Worm (Caenorhabditis elegans): ENCODE measurements around the gene mak-1.

The mak-1 gene

DNA sequence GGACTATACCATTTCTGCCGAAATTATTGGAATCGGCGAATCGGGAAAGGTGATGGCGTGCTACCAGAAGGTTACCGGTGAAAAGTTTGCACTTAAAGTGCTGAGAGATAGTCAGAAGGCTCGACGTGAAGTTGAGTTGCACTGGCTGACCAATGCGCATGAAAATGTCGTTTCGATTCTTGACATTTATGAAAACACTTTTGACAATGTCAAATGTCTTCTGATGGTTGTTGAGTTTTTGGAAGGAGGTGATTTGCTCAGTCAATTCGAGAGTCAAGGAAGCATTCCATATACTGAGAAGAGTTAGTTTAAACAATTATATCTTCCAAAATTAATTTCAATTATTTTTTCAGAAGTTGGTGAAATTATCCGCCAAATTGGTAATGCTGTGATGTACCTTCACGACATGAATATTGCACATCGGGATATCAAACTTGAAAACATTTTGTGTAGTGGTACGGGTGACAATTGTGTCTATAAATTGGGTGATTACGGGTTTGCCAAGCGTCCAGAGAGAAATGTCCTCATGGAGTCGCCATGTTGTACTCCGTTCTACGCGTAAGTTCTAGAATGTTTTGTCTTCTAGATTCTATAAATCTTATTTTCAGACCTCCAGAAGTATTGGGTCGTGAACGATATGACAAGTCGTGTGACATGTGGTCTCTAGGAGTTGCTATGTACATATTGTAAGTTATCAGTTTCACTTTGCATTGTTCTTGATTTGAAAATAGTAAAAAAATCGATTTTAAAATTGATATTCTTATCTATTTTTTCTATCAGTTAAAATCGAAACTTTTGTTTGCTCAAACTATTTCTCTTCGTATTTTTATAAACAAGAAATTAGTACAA, 1.8 kb downstream of the mak-1 start (continued):
- no peak; the same call in 1 of the 2 replicates for TF ChIP-seq hmg-20 (GFP tag; IDR thresholded peaks at IDR 0.05)
- no peak for TF ChIP-seq bed-2 (GFP tag; IDR thresholded peaks at IDR 0.05)
- no peak for TF ChIP-seq gei-17 (GFP tag; optimal IDR thresholded peaks at IDR 0.05)
- TF ChIP-seq ZK185.1 (tag; optimal IDR thresholded peaks at IDR 0.05; ENCODE audit: poor library complexity, severe bottlenecking): peak; percentile 26
- TF ChIP-seq lin-26 (GFP tag; IDR thresholded peaks at IDR 0.05): no peak
- no peak for TF ChIP-seq zim-3 (tag; optimal IDR thresholded peaks at IDR 0.05)
- peak; percentile 11; the same call in 1 of the 2 replicates for TF ChIP-seq C06A6.2 (GFP tag; conservative IDR thresholded peaks at IDR 0.05)
- no peak for TF ChIP-seq F49E8.2 (tag; optimal IDR thresholded peaks at IDR 0.05; ENCODE audit: insufficient read depth)
- TF ChIP-seq ets-4 (GFP tag; optimal IDR thresholded peaks at IDR 0.05): no peak
- TF ChIP-seq attf-3 (GFP tag; conservative IDR thresholded peaks at IDR 0.05): no peak
- TF ChIP-seq Y53F4B.3 (GFP tag; IDR thresholded peaks at IDR 0.05): no peak
- TF ChIP-seq nfyb-1 (GFP tag; IDR thresholded peaks at IDR 0.05): no peak
- TF ChIP-seq ceh-40 (GFP tag; IDR thresholded peaks at IDR 0.05): no peak
- TF ChIP-seq F57C9.4 (tag; optimal IDR thresholded peaks at IDR 0.05): no peak
- TF ChIP-seq nhr-90 (tag; optimal IDR thresholded peaks at IDR 0.05): peak; percentile 22
- no peak for TF ChIP-seq lsl-1 (GFP tag; optimal IDR thresholded peaks at IDR 0.05)
- no peak for TF ChIP-seq attf-5 (GFP tag; optimal IDR thresholded peaks at IDR 0.05)
- no peak for TF ChIP-seq snpc-1.1 (tag; optimal IDR thresholded peaks at IDR 0.05; ENCODE audit: insufficient read depth)
- TF ChIP-seq let-607 (tag; optimal IDR thresholded peaks at IDR 0.05): no peak
- TF ChIP-seq ama-1 (optimal IDR thresholded peaks at IDR 0.05): peak; percentile 50
- peak in 1 of 2 experiments; percentile 36 for TF ChIP-seq ama-1 (GFP tag; optimal IDR thresholded peaks at IDR 0.05)
- no peak for TF ChIP-seq F33H1.4 (GFP tag; IDR thresholded peaks at IDR 0.05)
- TF ChIP-seq repo-1 (tag; optimal IDR thresholded peaks at IDR 0.05): peak; percentile 50
- no peak for TF ChIP-seq nfya-2 (GFP tag; IDR thresholded peaks at IDR 0.05)
- TF ChIP-seq xnd-1 (tag; optimal IDR thresholded peaks at IDR 0.05): no peak
- TF ChIP-seq zfh-2 (GFP tag; conservative IDR thresholded peaks at IDR 0.05): peak; percentile 57
- TF ChIP-seq nhr-179 (tag; optimal IDR thresholded peaks at IDR 0.05): no peak
- TF ChIP-seq nfya-1 (tag; optimal IDR thresholded peaks at IDR 0.05; ENCODE audit: borderline replicate concordance, insufficient read depth): no peak
- no peak for TF ChIP-seq cebp-1 (GFP tag; IDR thresholded peaks at IDR 0.05)
- peak; percentile 5 for TF ChIP-seq cebp-1 (tag; optimal IDR thresholded peaks at IDR 0.05)
- no peak for TF ChIP-seq Y67H2A.10 (GFP tag; conservative IDR thresholded peaks at IDR 0.05)
- no peak for TF ChIP-seq F22D6.2 (tag; optimal IDR thresholded peaks at IDR 0.05)
- no peak for TF ChIP-seq ceh-27 (GFP tag; optimal IDR thresholded peaks at IDR 0.05)
- no peak for TF ChIP-seq K12H6.12 (tag; optimal IDR thresholded peaks at IDR 0.05)
- TF ChIP-seq nhr-27 (tag; optimal IDR thresholded peaks at IDR 0.05): no peak
- TF ChIP-seq B0261.1 (tag; optimal IDR thresholded peaks at IDR 0.05): no peak
- TF ChIP-seq lag-1 (GFP tag; IDR thresholded peaks at IDR 0.05): no peak
- 0 out of 2 replicates have a peak, but pooled peaks have one; percentile 2 for TF ChIP-seq hmg-1.2 (GFP tag; IDR thresholded peaks at IDR 0.05)
- TF ChIP-seq fkh-3 (tag; optimal IDR thresholded peaks at IDR 0.05): no peak
- no peak for TF ChIP-seq F37B4.10 (GFP tag; IDR thresholded peaks at IDR 0.05)
- no peak for TF ChIP-seq ztf-3 (GFP tag; optimal IDR thresholded peaks at IDR 0.05)
- TF ChIP-seq let-526 (GFP tag; IDR thresholded peaks at IDR 0.05): 0 out of 2 replicates have a peak, but pooled peaks have one; percentile 3
- TF ChIP-seq F57A8.1 (GFP tag; optimal IDR thresholded peaks at IDR 0.05): no peak
- no peak for TF ChIP-seq chd-7 (tag; optimal IDR thresholded peaks at IDR 0.05)
- no peak for TF ChIP-seq nhr-120 (GFP tag; IDR thresholded peaks at IDR 0.05)
- no peak for TF ChIP-seq madf-10 (tag; optimal IDR thresholded peaks at IDR 0.05)
